Worm (Caenorhabditis elegans): ENCODE data around the gene cutl-5.

DNA sequence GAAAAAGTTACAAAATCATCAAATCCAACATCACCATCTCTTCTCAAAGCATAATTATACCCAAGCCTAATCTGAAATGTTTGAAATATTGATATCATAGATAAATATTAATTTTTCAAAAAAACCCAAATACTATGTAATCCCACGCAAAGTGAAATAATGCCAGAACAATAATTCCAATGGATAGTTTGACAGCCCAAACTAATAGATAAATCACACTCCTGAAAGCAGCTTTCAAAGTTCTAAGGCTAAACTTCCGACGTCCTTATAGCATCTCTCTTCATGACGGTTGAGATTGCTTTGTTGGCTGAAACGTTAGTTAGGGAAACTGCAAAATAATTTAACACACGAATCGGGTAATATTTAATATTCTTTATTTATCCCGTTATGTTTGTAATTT lies 16.5 kb downstream of the cutl-5 start:
- TF ChIP-seq klf-2 (GFP tag; conservative IDR thresholded peaks at IDR 0.05), result no peak
- no peak for TF ChIP-seq flt-1 (GFP tag; IDR thresholded peaks at IDR 0.05)
- TF ChIP-seq med-1 (GFP tag; optimal IDR thresholded peaks at IDR 0.05; ENCODE audit: insufficient read depth), result no peak
- no peak for TF ChIP-seq ref-1 (GFP tag; conservative IDR thresholded peaks at IDR 0.05)
- TF ChIP-seq cog-1 (tag; optimal IDR thresholded peaks at IDR 0.05), result no peak
- TF ChIP-seq tab-1 (GFP tag; IDR thresholded peaks at IDR 0.05), result no peak
- TF ChIP-seq ztf-29 (GFP tag; IDR thresholded peaks at IDR 0.05), result no peak
- TF ChIP-seq T22C8.4 (GFP tag; IDR thresholded peaks at IDR 0.05), result no peak
- TF ChIP-seq ztf-23 (GFP tag; IDR thresholded peaks at IDR 0.05), result no peak

Measured in whole organism, midembryonic.